Fruit fly (Drosophila melanogaster) whole organism, embryonic: ENCODE data around the gene CG9702.
A peak's percentile ranks its signal among the peaks of the same experiment; 100 is the strongest.

Experiments used
- B-H2 ChIP-seq: fragments of 200-800 bp; sonication (Bioruptor generic); optimal IDR thresholded peaks from 2 replicates; lab custom pipeline; 2018; ENCODE audit warnings: missing biosample characterization, mild to moderate bottlenecking, missing genetic modification characterization
- CG10274 ChIP-seq: fragments of 200-800 bp; sonication (Bioruptor generic); optimal IDR thresholded peaks from 3 replicates; lab custom pipeline; 2017; ENCODE audit warnings: missing biosample characterization, mild to moderate bottlenecking, missing genetic modification characterization
- CG10543 ChIP-seq: fragments of 200-800 bp; sonication (Bioruptor generic); optimal IDR thresholded peaks from 3 replicates; lab custom pipeline; 2017; ENCODE audit warnings: missing biosample characterization, mild to moderate bottlenecking, missing genetic modification characterization, moderate library complexity
- CG11695 ChIP-seq: fragments of 200-800 bp; sonication (Bioruptor generic); IDR thresholded peaks from 3 replicates; pipeline ENCODE4 v1.3.6; 2022; ENCODE audit warnings: missing biosample characterization, missing genetic modification characterization
- CG11696 ChIP-seq: fragments of 200-800 bp; sonication (Bioruptor generic); IDR thresholded peaks from 2 replicates; pipeline ENCODE4 v1.3.6; 2022; ENCODE audit warnings: missing biosample characterization, missing genetic modification characterization
- CG12219 ChIP-seq: fragments of 200-800 bp; sonication (Bioruptor generic); optimal IDR thresholded peaks from 3 replicates; lab custom pipeline; 2018; ENCODE audit warnings: missing biosample characterization, mild to moderate bottlenecking, missing genetic modification characterization
- CG12942 ChIP-seq: fragments of 200-800 bp; sonication (Bioruptor generic); optimal IDR thresholded peaks from 3 replicates; lab custom pipeline; 2016; ENCODE audit warnings: missing biosample characterization, missing genetic modification characterization
- CG14441 ChIP-seq: fragments of 200-800 bp; sonication (Bioruptor generic); IDR thresholded peaks from 2 replicates; pipeline ENCODE4 v1.3.6; 2022; ENCODE audit warnings: missing biosample characterization, missing genetic modification characterization
- CG14667 ChIP-seq: fragments of 200-800 bp; sonication (Bioruptor generic); IDR thresholded peaks from 2 replicates; pipeline ENCODE4 v1.3.6; 2022; ENCODE audit warnings: missing biosample characterization, missing genetic modification characterization
- CG17361 ChIP-seq: fragments of 200-800 bp; sonication (Bioruptor generic); IDR thresholded peaks from 3 replicates; pipeline ENCODE4 v1.3.6; 2022; ENCODE audit warnings: missing biosample characterization, missing genetic modification characterization
- CG2129 ChIP-seq: fragments of 200-800 bp; sonication (Bioruptor generic); IDR thresholded peaks from 2 replicates; pipeline ENCODE4 v1.3.6; 2022; ENCODE audit warnings: missing biosample characterization, missing genetic modification characterization; ENCODE audit not compliant: partially characterized antibody
- CG2712 ChIP-seq: fragments of 200-800 bp; optimal IDR thresholded peaks from 3 replicates; lab custom pipeline; 2019; ENCODE audit warnings: missing biosample characterization, mild to moderate bottlenecking, missing genetic modification characterization, moderate library complexity
- CG30403 ChIP-seq: fragments of 200-800 bp; sonication (Bioruptor generic); optimal IDR thresholded peaks from 3 replicates; lab custom pipeline; 2016; ENCODE audit warnings: missing biosample characterization, missing genetic modification characterization
- CG30431 ChIP-seq: fragments of 200-800 bp; sonication (Bioruptor generic); optimal IDR thresholded peaks from 2 replicates; lab custom pipeline; 2017; ENCODE audit warnings: missing biosample characterization, missing genetic modification characterization
- CG4360 ChIP-seq: fragments of 200-800 bp; sonication (Bioruptor generic); IDR thresholded peaks from 2 replicates; pipeline ENCODE4 v1.3.6; 2022; ENCODE audit warnings: missing biosample characterization, missing genetic modification characterization
- CG6254 ChIP-seq: fragments of 200-800 bp; sonication (Bioruptor generic); optimal IDR thresholded peaks from 3 replicates; lab custom pipeline; 2017; ENCODE audit warnings: mild to moderate bottlenecking, missing biosample characterization, missing genetic modification reagents, missing genetic modification characterization
- CG6272 ChIP-seq: fragments of 200-800 bp; sonication (Bioruptor generic); IDR thresholded peaks from 2 replicates; pipeline ENCODE4 v1.3.6; 2022; ENCODE audit warnings: missing biosample characterization, missing genetic modification characterization
- CG6689 ChIP-seq: fragments of 200-800 bp; sonication (Bioruptor generic); IDR thresholded peaks from 2 replicates; pipeline ENCODE4 v1.3.6; 2022; ENCODE audit warnings: missing biosample characterization, missing genetic modification characterization
- CG7556 ChIP-seq: fragments of 200-800 bp; sonication (Bioruptor generic); optimal IDR thresholded peaks from 2 replicates; lab custom pipeline; 2017; ENCODE audit warnings: missing biosample characterization, mild to moderate bottlenecking, missing genetic modification characterization
- CG7839 ChIP-seq: fragments of 200-800 bp; sonication (Bioruptor generic); optimal IDR thresholded peaks from 3 replicates; lab custom pipeline; 2018; ENCODE audit warnings: missing biosample characterization, mild to moderate bottlenecking, missing genetic modification characterization, moderate library complexity
- CG8765 ChIP-seq: fragments of 200-800 bp; sonication (Bioruptor generic); IDR thresholded peaks from 2 replicates; pipeline ENCODE4 v1.3.6; 2022; ENCODE audit warnings: missing biosample characterization, missing genetic modification characterization
- CG9609 ChIP-seq: fragments of 200-800 bp; sonication (Bioruptor generic); optimal IDR thresholded peaks from 3 replicates; lab custom pipeline; 2016; ENCODE audit warnings: missing biosample characterization, missing genetic modification characterization
- CoRest ChIP-seq: fragments of 200-800 bp; sonication (Bioruptor generic); optimal IDR thresholded peaks from 3 replicates; lab custom pipeline; 2018; ENCODE audit warnings: missing biosample characterization, mild to moderate bottlenecking, missing genetic modification characterization, moderate library complexity
- Dip2 ChIP-seq: fragments of 200-800 bp; sonication (Bioruptor generic); IDR thresholded peaks from 2 replicates; pipeline ENCODE4 v1.3.6; 2022; ENCODE audit warnings: missing biosample characterization, missing genetic modification characterization
- Dp ChIP-seq: fragments of 200-800 bp; sonication (Bioruptor generic); optimal IDR thresholded peaks from 2 replicates; lab custom pipeline; 2018; ENCODE audit warnings: missing biosample characterization, mild to moderate bottlenecking, missing genetic modification characterization, moderate library complexity
- Max ChIP-seq: fragments of 200-800 bp; sonication (Bioruptor generic); optimal IDR thresholded peaks from 2 replicates; lab custom pipeline; 2016; ENCODE audit warnings: missing biosample characterization, mild to moderate bottlenecking, missing genetic modification characterization
- Mes4 ChIP-seq: fragments of 200-800 bp; sonication (Bioruptor generic); optimal IDR thresholded peaks from 2 replicates; lab custom pipeline; 2016; ENCODE audit warnings: missing biosample characterization, missing genetic modification characterization
- NK7.1 ChIP-seq: fragments of 200-800 bp; sonication (Bioruptor generic); optimal IDR thresholded peaks from 3 replicates; lab custom pipeline; 2016; ENCODE audit warnings: missing biosample characterization, missing genetic modification characterization
- Oli ChIP-seq: fragments of 200-800 bp; sonication (Bioruptor generic); optimal IDR thresholded peaks from 2 replicates; lab custom pipeline; 2018; ENCODE audit warnings: missing biosample characterization, mild to moderate bottlenecking, missing genetic modification characterization, moderate library complexity
- Ptx1 ChIP-seq: fragments of 200-800 bp; sonication (Bioruptor generic); IDR thresholded peaks from 2 replicates; pipeline ENCODE4 v1.3.6; 2022; ENCODE audit warnings: missing biosample characterization, missing genetic modification characterization
- Sox100B ChIP-seq: fragments of 200-800 bp; sonication (Bioruptor generic); optimal IDR thresholded peaks from 3 replicates; lab custom pipeline; 2018; ENCODE audit warnings: missing biosample characterization, mild to moderate bottlenecking, missing genetic modification characterization
- Ssrp ChIP-seq: fragments of 200-800 bp; sonication (Bioruptor generic); optimal IDR thresholded peaks from 2 replicates; lab custom pipeline; 2018; ENCODE audit warnings: missing biosample characterization, mild to moderate bottlenecking, missing genetic modification characterization, moderate library complexity
- Xbp1 ChIP-seq: fragments of 200-800 bp; sonication (Bioruptor generic); optimal IDR thresholded peaks from 3 replicates; lab custom pipeline; 2016; ENCODE audit warnings: missing biosample characterization, mild to moderate bottlenecking, missing genetic modification characterization
- Xrp1 ChIP-seq: fragments of 200-800 bp; sonication (Bioruptor generic); IDR thresholded peaks from 2 replicates; pipeline ENCODE4 v1.3.6; 2022; ENCODE audit warnings: missing biosample characterization, missing genetic modification characterization
- bab2 ChIP-seq: fragments of 200-800 bp; sonication (Bioruptor generic); optimal IDR thresholded peaks from 2 replicates; lab custom pipeline; 2016; ENCODE audit warnings: missing biosample characterization, missing genetic modification characterization
- caup ChIP-seq: fragments of 200-800 bp; sonication (Bioruptor generic); optimal IDR thresholded peaks from 3 replicates; lab custom pipeline; 2017; ENCODE audit warnings: missing biosample characterization, mild to moderate bottlenecking, missing genetic modification characterization, moderate library complexity; ENCODE audit not compliant: severe bottlenecking
- chn ChIP-seq: fragments of 200-800 bp; sonication (Bioruptor generic); optimal IDR thresholded peaks from 2 replicates; lab custom pipeline; 2016; ENCODE audit warnings: missing biosample characterization, missing genetic modification characterization
- dm ChIP-seq: fragments of 200-800 bp; sonication (Bioruptor generic); optimal IDR thresholded peaks from 3 replicates; lab custom pipeline; 2016; ENCODE audit warnings: missing biosample characterization, missing genetic modification characterization
- dmrt11E ChIP-seq: fragments of 200-800 bp; sonication (Bioruptor generic); optimal IDR thresholded peaks from 3 replicates; lab custom pipeline; 2018; ENCODE audit warnings: missing biosample characterization, mild to moderate bottlenecking, missing genetic modification characterization, moderate library complexity
- dysf ChIP-seq: fragments of 200-800 bp; sonication (Bioruptor generic); IDR thresholded peaks from 3 replicates; pipeline ENCODE4 v1.3.6; 2022; ENCODE audit warnings: missing biosample characterization, missing genetic modification characterization
- ewg ChIP-seq: fragments of 200-800 bp; sonication (Bioruptor generic); optimal IDR thresholded peaks from 3 replicates; lab custom pipeline; 2017; ENCODE audit warnings: mild to moderate bottlenecking, missing biosample characterization, missing genetic modification reagents, missing genetic modification characterization
- gcm2 ChIP-seq: fragments of 200-800 bp; sonication (Bioruptor generic); optimal IDR thresholded peaks from 2 replicates; lab custom pipeline; 2016; ENCODE audit warnings: missing biosample characterization, missing genetic modification characterization
- gem ChIP-seq: fragments of 200-800 bp; sonication (Bioruptor generic); optimal IDR thresholded peaks from 2 replicates; lab custom pipeline; 2019; ENCODE audit warnings: missing biosample characterization, mild to moderate bottlenecking, missing genetic modification characterization, moderate library complexity
- grau ChIP-seq: fragments of 200-800 bp; optimal IDR thresholded peaks from 3 replicates; lab custom pipeline; 2019; ENCODE audit warnings: missing biosample characterization, mild to moderate bottlenecking, missing genetic modification characterization, moderate library complexity
- gro ChIP-seq: fragments of 200-800 bp; sonication (Bioruptor generic); optimal IDR thresholded peaks from 2 replicates; lab custom pipeline; 2016; ENCODE audit warnings: missing biosample characterization, missing genetic modification characterization
- gsb-n ChIP-seq: fragments of 200-800 bp; sonication (Bioruptor generic); optimal IDR thresholded peaks from 3 replicates; lab custom pipeline; 2018; ENCODE audit warnings: missing biosample characterization, mild to moderate bottlenecking, missing genetic modification characterization
- kay ChIP-seq: fragments of 200-800 bp; sonication (Bioruptor generic); optimal IDR thresholded peaks from 2 replicates; lab custom pipeline; 2016; ENCODE audit warnings: missing biosample characterization, missing genetic modification characterization
- nerfin-2 ChIP-seq: fragments of 200-800 bp; sonication (Bioruptor generic); IDR thresholded peaks from 2 replicates; pipeline ENCODE4 v1.3.6; 2022; ENCODE audit warnings: missing biosample characterization, missing genetic modification characterization; ENCODE audit not compliant: partially characterized antibody
- ro ChIP-seq: fragments of 200-800 bp; sonication (Bioruptor generic); IDR thresholded peaks from 2 replicates; pipeline ENCODE4 v1.3.6; 2022; ENCODE audit warnings: missing biosample characterization, missing genetic modification characterization
- unc-4 ChIP-seq: fragments of 200-800 bp; sonication (Bioruptor generic); IDR thresholded peaks from 2 replicates; pipeline ENCODE4 v1.3.6; 2022; ENCODE audit warnings: missing biosample characterization, missing genetic modification characterization; ENCODE audit not compliant: partially characterized antibody
- usp ChIP-seq: fragments of >200 bp; optimal IDR thresholded peaks from 2 replicates; lab custom pipeline; 2017; ENCODE audit warnings: missing biosample characterization, missing genetic modification characterization

Gene CG9702

DNA sequence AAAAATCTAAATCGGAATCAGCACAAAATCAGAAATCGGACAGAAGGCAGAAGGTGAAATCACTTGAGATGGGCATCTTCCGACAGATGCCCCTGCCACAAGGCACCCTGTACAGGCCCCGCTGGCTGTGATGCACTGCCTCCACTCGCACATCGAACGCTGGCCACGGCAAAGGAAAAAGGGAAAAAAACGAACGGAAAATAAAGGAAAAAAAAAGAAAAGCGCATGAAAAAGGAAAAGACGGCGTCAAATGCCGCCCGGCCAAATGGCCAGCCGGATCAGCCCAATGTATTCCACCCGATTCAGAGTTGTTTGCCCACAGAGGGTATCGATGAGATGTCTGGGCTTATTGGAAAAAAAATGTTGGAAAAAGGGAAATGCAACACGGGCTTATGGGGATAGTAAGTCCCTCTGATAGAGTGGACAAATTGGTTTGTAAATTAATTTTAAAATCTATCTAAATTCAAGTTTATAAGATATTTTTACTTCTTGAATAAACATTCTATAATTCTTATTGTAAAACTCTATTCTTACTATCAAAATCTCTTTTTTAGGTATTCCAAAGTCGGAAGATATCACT lies 48.0 kb upstream of the CG9702 start:
- TF ChIP-seq CG7839 (tag; lab: Kevin White, UChicago) = peak; percentile 23
- no peak for TF ChIP-seq Dp (GFP tag; lab: Kevin White, UChicago)
- no peak for TF ChIP-seq CG8765 (GFP tag; lab: Robert Waterston, UW)
- no peak for TF ChIP-seq chn (GFP tag; lab: Kevin White, UChicago)
- TF ChIP-seq Ptx1 (GFP tag; lab: Robert Waterston, UW) = 0 out of 2 replicates have a peak, but pooled peaks have one; percentile 28
- TF ChIP-seq usp (GFP tag; lab: Kevin White, UChicago) = no peak
- 0 out of 2 replicates have a peak, but pooled peaks have one; percentile 10 for TF ChIP-seq CG14441
- TF ChIP-seq caup (GFP tag; lab: Kevin White, UChicago) = no peak
- peak; percentile 20 for TF ChIP-seq Sox100B (GFP tag; lab: Kevin White, UChicago)
- TF ChIP-seq CG6272 (GFP tag; lab: Robert Waterston, UW) = no peak
- peak; percentile 9 for TF ChIP-seq CG6254
- TF ChIP-seq CG30403 (GFP tag; lab: Kevin White, UChicago) = no peak
- 0 out of 3 replicates have a peak, but pooled peaks have one; percentile 12 for TF ChIP-seq CG11695 (GFP tag; lab: Robert Waterston, UW)
- TF ChIP-seq CG6689 (GFP tag; lab: Robert Waterston, UW) = 0 out of 2 replicates have a peak, but pooled peaks have one; percentile 14
- TF ChIP-seq grau (tag; lab: Kevin White, UChicago) = peak; percentile 27
- TF ChIP-seq CG11696 (GFP tag; lab: Robert Waterston, UW) = no peak
- no peak for TF ChIP-seq Max (GFP tag; lab: Kevin White, UChicago)
- no peak for TF ChIP-seq kay
- no peak for TF ChIP-seq gcm2 (GFP tag; lab: Kevin White, UChicago)
- TF ChIP-seq Xrp1 (GFP tag; lab: Robert Waterston, UW) = no peak
- no peak for TF ChIP-seq CG12219 (GFP tag; lab: Kevin White, UChicago)
- no peak for TF ChIP-seq CG10274 (GFP tag; lab: Kevin White, UChicago)
- no peak for TF ChIP-seq NK7.1 (GFP tag; lab: Kevin White, UChicago)
- TF ChIP-seq gro (GFP tag; lab: Kevin White, UChicago) = no peak
- TF ChIP-seq gem (tag; lab: Kevin White, UChicago) = peak; percentile 50
- TF ChIP-seq ewg (GFP tag; lab: Kevin White, UChicago) = no peak
- peak; percentile 42 for TF ChIP-seq CG2712 (tag; lab: Kevin White, UChicago)
- no peak for TF ChIP-seq bab2
- TF ChIP-seq Ssrp (tag; lab: Kevin White, UChicago) = peak; percentile 30
- TF ChIP-seq dm (GFP tag; lab: Kevin White, UChicago) = no peak
- TF ChIP-seq Xbp1 (GFP tag; lab: Kevin White, UChicago) = peak; percentile 9
- TF ChIP-seq CG7556 (GFP tag; lab: Kevin White, UChicago) = no peak
- peak; percentile 10 for TF ChIP-seq Oli (tag; lab: Kevin White, UChicago)
- TF ChIP-seq B-H2 (GFP tag; lab: Kevin White, UChicago) = no peak
- TF ChIP-seq CG9609 = no peak
- peak; percentile 6 for TF ChIP-seq dmrt11E (tag; lab: Kevin White, UChicago)
- no peak for TF ChIP-seq gsb-n (tag; lab: Kevin White, UChicago)
- TF ChIP-seq CG14667 (GFP tag; lab: Robert Waterston, UW) = no peak
- TF ChIP-seq CG2129 (GFP tag; lab: Robert Waterston, UW) = no peak
- no peak for TF ChIP-seq CG12942 (GFP tag; lab: Kevin White, UChicago)
- no peak for TF ChIP-seq CG30431 (GFP tag; lab: Kevin White, UChicago)
- TF ChIP-seq Mes4 (GFP tag; lab: Kevin White, UChicago) = no peak
- TF ChIP-seq CoRest (tag; lab: Kevin White, UChicago) = peak; percentile 17
- TF ChIP-seq CG10543 (GFP tag; lab: Kevin White, UChicago) = no peak
- no peak for TF ChIP-seq Dip2 (GFP tag; lab: Robert Waterston, UW)
- TF ChIP-seq nerfin-2 (GFP tag; lab: Robert Waterston, UW) = no peak
- TF ChIP-seq CG4360 = no peak
- TF ChIP-seq unc-4 (GFP tag; lab: Robert Waterston, UW) = no peak
- TF ChIP-seq CG17361 (GFP tag; lab: Robert Waterston, UW) = peak; percentile 53; the same call in 2 of the 3 replicates
- TF ChIP-seq ro (GFP tag; lab: Robert Waterston, UW) = no peak
- TF ChIP-seq dysf (GFP tag; lab: Robert Waterston, UW) = no peak
